Fruit fly (Drosophila melanogaster): ENCODE measurements around the gene AP-2sigma.

DNA sequence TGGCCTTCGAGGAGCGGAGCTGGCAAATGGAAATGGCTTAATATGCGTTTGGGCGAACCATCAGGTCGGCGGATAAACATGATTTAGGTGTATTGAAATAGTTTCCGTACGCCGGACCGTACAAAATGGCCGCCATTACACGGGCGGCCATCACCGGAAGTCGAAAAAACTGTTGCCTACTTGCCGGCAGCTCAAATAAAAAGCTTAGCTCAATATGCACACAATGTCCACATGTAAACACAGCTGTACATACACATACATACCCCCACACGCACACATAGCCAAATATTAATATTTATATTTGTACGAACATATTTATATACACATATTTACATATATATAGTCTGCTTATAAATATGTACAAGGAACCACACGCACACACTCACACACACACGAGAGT is 6.7 kb downstream of the AP-2sigma start:
- TF ChIP-seq Nf-YB (GFP tag; optimal IDR thresholded peaks at IDR 0.05) (peak; percentile 17), CG11560 (tag; IDR thresholded peaks at IDR 0.05) (no peak), CG10959 (GFP tag; IDR thresholded peaks at IDR 0.05) (peak; percentile 28; the same call in 1 of the 2 replicates), bcd (GFP tag; optimal IDR thresholded peaks at IDR 0.05) (peak; percentile 26), CG13424 (tag; optimal IDR thresholded peaks at IDR 0.05) (no peak), CG42726 (GFP tag; IDR thresholded peaks at IDR 0.05; ENCODE audit: partially characterized antibody) (no peak), bsh (GFP tag; optimal IDR thresholded peaks at IDR 0.05) (peak in 1 of 2 experiments; percentile 57), CG6813 (GFP tag; optimal IDR thresholded peaks at IDR 0.05) (peak; percentile 35), sd (tag; optimal IDR thresholded peaks at IDR 0.05) (no peak), CG7271 (tag; optimal IDR thresholded peaks at IDR 0.05) (no peak)
